Worm (Caenorhabditis elegans) whole organism, L1 larva: Measurements from ENCODE around the gene cbp-1.
A peak's percentile ranks its signal among the peaks of the same experiment; 100 is the strongest.

ENCODE experiments used
- C04F5.9 ChIP-seq: sonication (generic microtip); optimal IDR thresholded peaks from 2 replicates; lab custom pipeline; 2016; ENCODE audit warnings: missing genetic modification characterization, missing compliant biosample characterization
- C34B4.2 ChIP-seq: sonication (generic microtip); optimal IDR thresholded peaks from 2 replicates; lab custom pipeline; 2017; ENCODE audit warnings: mild to moderate bottlenecking, missing genetic modification characterization, missing compliant biosample characterization
- alr-1 ChIP-seq: fragments of 200-800 bp; sonication (Bioruptor generic); optimal IDR thresholded peaks from 2 replicates; lab custom pipeline; 2018; ENCODE audit warnings: borderline replicate concordance, mild to moderate bottlenecking, missing genetic modification characterization, missing compliant biosample characterization
- aly-2 ChIP-seq: fragments of 150-350 bp; optimal IDR thresholded peaks from 2 replicates; lab custom pipeline; 2014; ENCODE audit warnings: missing biosample characterization, missing genetic modification characterization
- ama-1 ChIP-seq: fragments of 150-350 bp; optimal IDR thresholded peaks from 2 replicates; lab custom pipeline; 2014
- blmp-1 ChIP-seq: fragments of 150-350 bp; optimal IDR thresholded peaks from 2 replicates; lab custom pipeline; 2014; ENCODE audit warnings: missing biosample characterization, missing genetic modification characterization
- ceh-63 ChIP-seq: fragments of 200-800 bp; sonication (Bioruptor generic); optimal IDR thresholded peaks from 2 replicates; lab custom pipeline; 2018; ENCODE audit warnings: mild to moderate bottlenecking, missing genetic modification characterization, missing compliant biosample characterization
- ceh-82 ChIP-seq, 3 experiments: fragments of 150-350 bp in 1 of 3; sonication (generic microtip) in 2 of 3; optimal IDR thresholded peaks; 2 replicates each; lab custom pipeline; 2014 to 2017; ENCODE audit warnings: missing biosample characterization in 3 of 3, missing genetic modification characterization in 3 of 3
- ceh-90 ChIP-seq: sonication (generic microtip); optimal IDR thresholded peaks from 2 replicates; lab custom pipeline; 2016; ENCODE audit warnings: missing genetic modification characterization, missing compliant biosample characterization
- dsc-1 ChIP-seq: sonication (generic microtip); optimal IDR thresholded peaks from 2 replicates; lab custom pipeline; 2016; ENCODE audit warnings: mild to moderate bottlenecking, missing genetic modification characterization, missing compliant biosample characterization
- efl-3 ChIP-seq: fragments of 200-800 bp; sonication (Bioruptor generic); optimal IDR thresholded peaks from 2 replicates; lab custom pipeline; 2018; ENCODE audit warnings: mild to moderate bottlenecking, missing genetic modification characterization, missing compliant biosample characterization
- elt-2 ChIP-seq: sonication (generic microtip); optimal IDR thresholded peaks from 2 replicates; lab custom pipeline; 2016; ENCODE audit warnings: missing genetic modification characterization, mild to moderate bottlenecking, inconsistent platforms, missing compliant biosample characterization, missing genetic modification reagents
- ets-5 ChIP-seq: fragments of 200-800 bp; sonication (Bioruptor generic); IDR thresholded peaks from 2 replicates; pipeline ENCODE4 v1.3.6; 2022; ENCODE audit warnings: missing genetic modification characterization, missing compliant biosample characterization
- fkh-10 ChIP-seq: sonication (generic microtip); optimal IDR thresholded peaks from 2 replicates; lab custom pipeline; 2017; ENCODE audit warnings: missing biosample characterization, missing genetic modification reagents, missing genetic modification characterization
- fos-1 ChIP-seq: fragments of 150-350 bp; optimal IDR thresholded peaks from 2 replicates; lab custom pipeline; 2014; ENCODE audit warnings: missing biosample characterization, missing genetic modification characterization
- grh-1 ChIP-seq: fragments of 200-800 bp; sonication (Bioruptor generic); IDR thresholded peaks from 2 replicates; pipeline ENCODE4 v1.3.6; 2022; ENCODE audit warnings: missing genetic modification reagents, missing genetic modification characterization, missing compliant biosample characterization
- hlh-17 ChIP-seq: fragments of 200-800 bp; sonication (Bioruptor generic); optimal IDR thresholded peaks from 2 replicates; lab custom pipeline; 2018; ENCODE audit warnings: missing genetic modification characterization, mild to moderate bottlenecking, missing compliant biosample characterization, moderate library complexity, borderline replicate concordance
- hlh-4 ChIP-seq: sonication (generic microtip); optimal IDR thresholded peaks from 2 replicates; lab custom pipeline; 2016; ENCODE audit warnings: mild to moderate bottlenecking, missing genetic modification characterization, missing compliant biosample characterization
- hpl-2 ChIP-seq: fragments of 150-350 bp; optimal IDR thresholded peaks from 2 replicates; lab custom pipeline; 2014; ENCODE audit warnings: missing biosample characterization, missing genetic modification reagents, missing genetic modification characterization
- irx-1 ChIP-seq: sonication (generic microtip); optimal IDR thresholded peaks from 2 replicates; lab custom pipeline; 2016; ENCODE audit warnings: missing genetic modification characterization, missing compliant biosample characterization
- isw-1 ChIP-seq: fragments of 200-800 bp; sonication (Bioruptor generic); IDR thresholded peaks from 2 replicates; pipeline ENCODE4 v1.3.6; 2022; ENCODE audit warnings: missing genetic modification characterization, missing compliant biosample characterization
- jun-1 ChIP-seq: fragments of 150-350 bp; optimal IDR thresholded peaks from 2 replicates; lab custom pipeline; 2014; ENCODE audit warnings: missing biosample characterization, missing genetic modification reagents, missing genetic modification characterization
- lin-13 ChIP-seq: fragments of 150-350 bp; optimal IDR thresholded peaks from 2 replicates; lab custom pipeline; 2014; ENCODE audit warnings: missing biosample characterization, missing genetic modification reagents, missing genetic modification characterization
- lin-15B ChIP-seq: fragments of 150-350 bp; sonication (generic microtip); optimal IDR thresholded peaks from 3 replicates; lab custom pipeline; 2014; ENCODE audit warnings: missing biosample characterization, missing genetic modification characterization
- lin-35 ChIP-seq, 2 experiments: fragments of 150-350 bp; optimal IDR thresholded peaks; 2 replicates each; lab custom pipeline; 2014; ENCODE audit warnings: missing biosample characterization in 2 of 2, missing genetic modification characterization in 2 of 2, missing genetic modification reagents in 2 of 2
- lin-39 ChIP-seq: fragments of 150-350 bp; optimal IDR thresholded peaks from 2 replicates; lab custom pipeline; 2014; ENCODE audit warnings: missing biosample characterization, missing genetic modification reagents, missing genetic modification characterization
- lir-3 ChIP-seq: sonication (generic microtip); optimal IDR thresholded peaks from 2 replicates; lab custom pipeline; 2016; ENCODE audit warnings: mild to moderate bottlenecking, missing genetic modification characterization, moderate library complexity, missing compliant biosample characterization; ENCODE audit not compliant: poor library complexity
- lsy-2 ChIP-seq, 2 experiments: fragments of 150-350 bp; optimal IDR thresholded peaks; 2 replicates each; lab custom pipeline; 2014; ENCODE audit warnings: missing biosample characterization in 2 of 2, missing genetic modification characterization in 2 of 2
- mdl-1 ChIP-seq, 2 experiments: fragments of 150-350 bp; optimal IDR thresholded peaks; 2 replicates each; lab custom pipeline; 2014 to 2017; ENCODE audit warnings: missing biosample characterization in 2 of 2, missing genetic modification characterization in 2 of 2, inconsistent platforms in 1 of 2
- mef-2 ChIP-seq: fragments of 150-350 bp; optimal IDR thresholded peaks from 2 replicates; lab custom pipeline; 2014; ENCODE audit warnings: missing biosample characterization, missing genetic modification characterization
- nhr-12 ChIP-seq: sonication (generic microtip); optimal IDR thresholded peaks from 2 replicates; lab custom pipeline; 2017; ENCODE audit warnings: missing biosample characterization, missing genetic modification characterization
- nhr-19 ChIP-seq: fragments of 200-800 bp; sonication (Bioruptor generic); conservative IDR thresholded peaks from 2 replicates; pipeline ENCODE4 v1.3.6; 2022; ENCODE audit warnings: missing genetic modification characterization, missing compliant biosample characterization
- nhr-237 ChIP-seq: fragments of 150-350 bp; optimal IDR thresholded peaks from 2 replicates; lab custom pipeline; 2014; ENCODE audit warnings: missing biosample characterization, missing genetic modification characterization
- nhr-28 ChIP-seq: fragments of 150-350 bp; optimal IDR thresholded peaks from 2 replicates; lab custom pipeline; 2014; ENCODE audit warnings: missing biosample characterization, missing genetic modification characterization
- nhr-71 ChIP-seq: sonication (generic microtip); optimal IDR thresholded peaks from 2 replicates; lab custom pipeline; 2016; ENCODE audit warnings: mild to moderate bottlenecking, missing genetic modification characterization, moderate library complexity, missing compliant biosample characterization
- nhr-76 ChIP-seq: sonication (generic microtip); optimal IDR thresholded peaks from 2 replicates; lab custom pipeline; 2017; ENCODE audit warnings: missing biosample characterization, missing genetic modification characterization
- nhr-77 ChIP-seq: fragments of 150-350 bp; optimal IDR thresholded peaks from 2 replicates; lab custom pipeline; 2014; ENCODE audit warnings: missing biosample characterization, missing genetic modification characterization
- nhr-84 ChIP-seq: sonication (generic microtip); optimal IDR thresholded peaks from 2 replicates; lab custom pipeline; 2017; ENCODE audit warnings: missing biosample characterization, missing genetic modification characterization
- nhr-85 ChIP-seq: sonication (generic microtip); peaks from one replicate; lab custom pipeline; 2016; ENCODE audit warnings: missing genetic modification characterization, inconsistent platforms, missing compliant biosample characterization
- pag-3 ChIP-seq: sonication (generic microtip); optimal IDR thresholded peaks from 2 replicates; lab custom pipeline; 2017; ENCODE audit warnings: missing genetic modification characterization, mild to moderate bottlenecking, missing compliant biosample characterization, antibody characterized with exemption, borderline replicate concordance; ENCODE audit not compliant: insufficient read depth
- pax-3 ChIP-seq: fragments of 200-800 bp; sonication (Bioruptor generic); optimal IDR thresholded peaks from 2 replicates; lab custom pipeline; 2018; ENCODE audit warnings: mild to moderate bottlenecking, missing genetic modification characterization, moderate library complexity, missing compliant biosample characterization
- rnt-1 ChIP-seq: sonication (generic microtip); optimal IDR thresholded peaks from 2 replicates; lab custom pipeline; 2016; ENCODE audit warnings: mild to moderate bottlenecking, missing genetic modification characterization, moderate library complexity, missing compliant biosample characterization
- snpc-4 ChIP-seq: fragments of 150-350 bp; optimal IDR thresholded peaks from 2 replicates; lab custom pipeline; 2014; ENCODE audit warnings: missing biosample characterization, missing genetic modification characterization
- snu-23 ChIP-seq: sonication (generic microtip); optimal IDR thresholded peaks from 2 replicates; lab custom pipeline; 2016; ENCODE audit warnings: missing genetic modification characterization, missing compliant biosample characterization
- sptf-1 ChIP-seq: fragments of 150-350 bp; optimal IDR thresholded peaks from 2 replicates; lab custom pipeline; 2014; ENCODE audit warnings: missing biosample characterization, missing genetic modification characterization
- swsn-7 ChIP-seq: sonication (generic microtip); optimal IDR thresholded peaks from 2 replicates; lab custom pipeline; 2016; ENCODE audit warnings: missing genetic modification characterization, missing compliant biosample characterization
- tlp-1 ChIP-seq: fragments of 150-350 bp; optimal IDR thresholded peaks from 2 replicates; lab custom pipeline; 2014; ENCODE audit warnings: missing biosample characterization, missing genetic modification characterization
- unc-30 ChIP-seq: sonication (generic microtip); optimal IDR thresholded peaks from 2 replicates; lab custom pipeline; 2017; ENCODE audit warnings: missing biosample characterization, missing genetic modification characterization
- unc-62 ChIP-seq: fragments of 150-350 bp; optimal IDR thresholded peaks from 2 replicates; lab custom pipeline; 2014; ENCODE audit warnings: missing biosample characterization, missing genetic modification reagents, missing genetic modification characterization
- unc-86 ChIP-seq: sonication (generic microtip); optimal IDR thresholded peaks from 2 replicates; lab custom pipeline; 2016; ENCODE audit warnings: missing genetic modification characterization, missing compliant biosample characterization
- unc-98 ChIP-seq: fragments of 200-800 bp; sonication (Bioruptor generic); IDR thresholded peaks from 2 replicates; pipeline ENCODE4 v1.3.6; 2022; ENCODE audit warnings: missing genetic modification characterization, missing compliant biosample characterization
- vab-15 ChIP-seq: sonication (generic microtip); optimal IDR thresholded peaks from 2 replicates; lab custom pipeline; 2017; ENCODE audit warnings: missing genotype, mild to moderate bottlenecking, missing genetic modification characterization, missing compliant biosample characterization
- zag-1 ChIP-seq: fragments of 150-350 bp; optimal IDR thresholded peaks from 2 replicates; lab custom pipeline; 2014; ENCODE audit warnings: missing biosample characterization, missing genetic modification characterization
- zip-4 ChIP-seq: fragments of 200-800 bp; sonication (Bioruptor generic); optimal IDR thresholded peaks from 2 replicates; lab custom pipeline; 2018; ENCODE audit warnings: mild to moderate bottlenecking, missing genetic modification characterization, moderate library complexity, missing compliant biosample characterization
- ztf-4 ChIP-seq: fragments of 150-350 bp; optimal IDR thresholded peaks from 2 replicates; lab custom pipeline; 2014; ENCODE audit warnings: missing biosample characterization, missing genetic modification characterization

Gene cbp-1

ce11 chrIII:9818763-9819162, 52.5 kb downstream of the cbp-1 start, which contains the start of gene panl-3 (continued):
- no peak for TF ChIP-seq nhr-84 (tag; lab: Kevin White, UChicago)
- peak; percentile 70 for TF ChIP-seq swsn-7 (tag; lab: Kevin White, UChicago)
- TF ChIP-seq lin-35 (GFP tag; optimal IDR thresholded peaks at IDR 0.05; lab: Kevin White, UChicago), result peak; percentile 71 to 85
- TF ChIP-seq sptf-1 (tag; lab: Kevin White, UChicago), result no peak
- TF ChIP-seq lin-15B (tag; lab: Kevin White, UChicago), result no peak
- no peak for TF ChIP-seq C04F5.9
- no peak for TF ChIP-seq pax-3
- TF ChIP-seq ceh-82 (tag; optimal IDR thresholded peaks at IDR 0.05; lab: Kevin White, UChicago), result peak; percentile 10 to 57 (median 38)
- TF ChIP-seq elt-2 (tag; lab: Kevin White, UChicago), result peak; percentile 10
- peak; percentile 81 for TF ChIP-seq nhr-71
- TF ChIP-seq unc-98 (GFP tag; lab: Robert Waterston, UW), result no peak
- no peak for TF ChIP-seq blmp-1 (tag; lab: Kevin White, UChicago)
- no peak for TF ChIP-seq lin-39 (tag; lab: Kevin White, UChicago)
- no peak for TF ChIP-seq fos-1 (tag; lab: Kevin White, UChicago)
- peak; percentile 65 for TF ChIP-seq vab-15 (tag; lab: Kevin White, UChicago)
- peak; percentile 82 for TF ChIP-seq rnt-1 (tag; lab: Kevin White, UChicago)
- TF ChIP-seq nhr-77 (tag; lab: Kevin White, UChicago), result no peak
- TF ChIP-seq nhr-76 (tag; lab: Kevin White, UChicago), result no peak
- peak; percentile 28 for TF ChIP-seq dsc-1 (tag; lab: Kevin White, UChicago)
- TF ChIP-seq snu-23 (GFP tag; lab: Kevin White, UChicago), result peak; percentile 83
- TF ChIP-seq nhr-85 (tag; lab: Kevin White, UChicago), result peak; percentile 68
- TF ChIP-seq efl-3, result no peak
- no peak for TF ChIP-seq C34B4.2 (tag; lab: Kevin White, UChicago)
- peak; percentile 18 for TF ChIP-seq snpc-4 (tag; lab: Kevin White, UChicago)
- peak; percentile 39 for TF ChIP-seq lin-13 (GFP tag; lab: Kevin White, UChicago)
- TF ChIP-seq zip-4 (GFP tag; lab: Kevin White, UChicago), result no peak
- TF ChIP-seq grh-1 (GFP tag; lab: Robert Waterston, UW), result no peak
- peak; percentile 73 to 80 for TF ChIP-seq lsy-2 (tag; optimal IDR thresholded peaks at IDR 0.05; lab: Kevin White, UChicago)
- no peak for TF ChIP-seq ceh-90 (tag; lab: Kevin White, UChicago)
- TF ChIP-seq ets-5 (GFP tag; lab: Robert Waterston, UW), result no peak
- no peak for TF ChIP-seq unc-30 (tag; lab: Kevin White, UChicago)
- TF ChIP-seq unc-62 (GFP tag; lab: Kevin White, UChicago), result no peak
- TF ChIP-seq ama-1 (lab: Kevin White, UChicago), result no peak
- TF ChIP-seq hlh-17 (GFP tag; lab: Kevin White, UChicago), result no peak
- no peak for TF ChIP-seq nhr-237 (tag; lab: Kevin White, UChicago)
- TF ChIP-seq nhr-28 (tag; lab: Kevin White, UChicago), result no peak
- TF ChIP-seq zag-1 (tag; lab: Kevin White, UChicago), result no peak
- TF ChIP-seq nhr-12, result no peak
- no peak for TF ChIP-seq alr-1 (tag; lab: Kevin White, UChicago)
- TF ChIP-seq mdl-1 (tag; optimal IDR thresholded peaks at IDR 0.05; lab: Kevin White, UChicago), result peak in 1 of 2 experiments; percentile 95
- TF ChIP-seq isw-1 (GFP tag; lab: Robert Waterston, UW), result no peak
- no peak for TF ChIP-seq fkh-10 (GFP tag; lab: Kevin White, UChicago)
- TF ChIP-seq jun-1 (tag; lab: Kevin White, UChicago), result no peak
- no peak for TF ChIP-seq hlh-4 (tag; lab: Kevin White, UChicago)
- TF ChIP-seq tlp-1, result no peak
- TF ChIP-seq aly-2 (tag; lab: Kevin White, UChicago), result no peak
- peak; percentile 35 for TF ChIP-seq unc-86 (tag; lab: Kevin White, UChicago)
- no peak for TF ChIP-seq hpl-2 (GFP tag; lab: Kevin White, UChicago)
- no peak for TF ChIP-seq pag-3 (tag; lab: Kevin White, UChicago)
- no peak for TF ChIP-seq lir-3 (tag; lab: Kevin White, UChicago)
- peak; percentile 51 for TF ChIP-seq ztf-4
- no peak for TF ChIP-seq mef-2 (tag; lab: Kevin White, UChicago)
- no peak for TF ChIP-seq ceh-63 (GFP tag; lab: Kevin White, UChicago)
- peak; percentile 55 for TF ChIP-seq nhr-19
- TF ChIP-seq irx-1 (tag; lab: Kevin White, UChicago), result no peak
